Worm (Caenorhabditis elegans) whole organism, L3 larva: ENCODE results near the gene C13C4.6.

ENCODE experiments used
- ZK546.5 ChIP-seq: sonication (generic microtip); optimal IDR thresholded peaks from 2 replicates; lab custom pipeline; 2017; ENCODE audit warnings: missing biosample characterization, missing genetic modification characterization
- ceh-28 ChIP-seq: fragments of 150-350 bp; optimal IDR thresholded peaks from 2 replicates; lab custom pipeline; 2014; ENCODE audit warnings: missing biosample characterization, missing genetic modification reagents, missing genetic modification characterization
- ceh-9 ChIP-seq: sonication (generic microtip); optimal IDR thresholded peaks from 2 replicates; lab custom pipeline; 2018; ENCODE audit warnings: missing biosample characterization, missing genetic modification characterization
- egl-27 ChIP-seq: sonication (generic microtip); optimal IDR thresholded peaks from 4 replicates; lab custom pipeline; 2017; ENCODE audit warnings: missing biosample characterization, missing genetic modification reagents, missing genetic modification characterization
- nhr-11 ChIP-seq: fragments of 150-350 bp; optimal IDR thresholded peaks from 2 replicates; lab custom pipeline; 2014; ENCODE audit warnings: missing biosample characterization, missing genetic modification characterization
- nhr-237 ChIP-seq: fragments of 150-350 bp; optimal IDR thresholded peaks from 2 replicates; lab custom pipeline; 2014; ENCODE audit warnings: missing biosample characterization, missing genetic modification characterization
- nhr-28 ChIP-seq: fragments of 150-350 bp; optimal IDR thresholded peaks from 2 replicates; lab custom pipeline; 2014; ENCODE audit warnings: missing biosample characterization, missing genetic modification characterization
- skn-1 ChIP-seq: fragments of 150-350 bp; optimal IDR thresholded peaks from 2 replicates; lab custom pipeline; 2014; ENCODE audit warnings: missing biosample characterization, missing genetic modification characterization
- snpc-4 ChIP-seq: fragments of 150-350 bp; optimal IDR thresholded peaks from 2 replicates; lab custom pipeline; 2014; ENCODE audit warnings: missing biosample characterization, missing genetic modification characterization
- unc-39 ChIP-seq: sonication (generic microtip); optimal IDR thresholded peaks from 4 replicates; lab custom pipeline; 2017; ENCODE audit warnings: missing biosample characterization, missing genetic modification characterization
- ztf-11 ChIP-seq: fragments of 150-350 bp; optimal IDR thresholded peaks from 2 replicates; lab custom pipeline; 2014; ENCODE audit warnings: missing biosample characterization, missing genetic modification characterization
- ztf-4 ChIP-seq: fragments of 150-350 bp; optimal IDR thresholded peaks from 2 replicates; lab custom pipeline; 2014; ENCODE audit warnings: missing biosample characterization, missing genetic modification characterization

- TF ChIP-seq snpc-4 (tag; lab: Kevin White, UChicago) (no peak), egl-27 (no peak), unc-39 (no peak), skn-1 (tag; lab: Kevin White, UChicago) (no peak), nhr-11 (no peak), ceh-9 (tag; lab: Kevin White, UChicago) (no peak), ztf-11 (tag; lab: Kevin White, UChicago) (no peak), ceh-28 (tag; lab: Kevin White, UChicago) (no peak), ZK546.5 (tag; lab: Kevin White, UChicago) (no peak), ztf-4 (no peak), nhr-237 (no peak), nhr-28 (tag; lab: Kevin White, UChicago) (no peak)
Observed at ce11 chrV:12161157-12161556, 39.8 kb downstream of the C13C4.6 start.
